Fruit fly (Drosophila melanogaster): ENCODE data around the gene Afti.

Gene Afti

DNA sequence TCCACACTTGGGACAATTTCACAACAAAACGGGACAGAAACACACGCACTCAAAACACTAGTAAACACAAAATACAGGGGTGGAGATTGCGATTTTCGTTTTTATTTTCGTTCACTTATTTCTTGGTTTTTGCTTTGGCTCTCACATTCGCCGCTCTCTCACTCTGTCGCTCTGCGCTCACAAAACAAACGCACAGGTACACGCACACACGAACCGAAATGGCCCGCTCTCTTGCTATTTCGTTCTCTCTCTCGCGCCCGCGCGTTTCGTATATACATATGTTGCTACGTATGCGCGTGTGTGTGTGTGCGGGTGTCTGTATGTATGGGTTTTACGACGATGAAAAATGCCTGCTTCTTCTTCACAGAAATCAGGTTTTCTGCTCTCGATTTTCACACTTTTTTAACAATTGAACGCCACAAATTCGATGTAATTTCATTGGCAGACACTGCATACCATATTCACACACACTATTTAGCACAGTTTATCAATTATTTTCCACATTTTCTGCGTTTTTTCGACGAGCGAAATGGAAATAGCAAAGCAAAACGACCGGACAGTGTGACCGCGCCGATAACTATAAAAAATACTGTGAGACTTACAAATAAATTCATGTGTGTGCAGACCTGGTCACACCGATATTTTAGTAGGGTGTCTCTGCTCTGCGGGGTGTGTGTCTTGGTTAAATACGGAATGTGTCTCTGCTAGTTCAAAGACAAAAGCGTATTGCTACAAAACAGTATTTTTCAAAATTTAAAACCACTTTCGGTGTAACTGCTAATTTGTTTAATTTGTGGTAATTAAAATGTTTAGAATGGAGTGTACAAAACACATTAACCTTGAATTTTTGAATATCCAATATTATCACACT, 39.9 kb downstream of the Afti start, which contains the start of gene trx (continued):
- no peak for TF ChIP-seq Hey (tag; optimal IDR thresholded peaks at IDR 0.05)
- TF ChIP-seq CG3407 (GFP tag; optimal IDR thresholded peaks at IDR 0.05), result no peak
- no peak for TF ChIP-seq MBD-R2 (GFP tag; IDR thresholded peaks at IDR 0.05)
- TF ChIP-seq CG2120 (GFP tag; optimal IDR thresholded peaks at IDR 0.05), result peak; percentile 27
- no peak for TF ChIP-seq CG16863 (GFP tag; optimal IDR thresholded peaks at IDR 0.05)
- peak; percentile 9 for TF ChIP-seq CG7928 (GFP tag; optimal IDR thresholded peaks at IDR 0.05)
- no peak for TF ChIP-seq ssp (GFP tag; IDR thresholded peaks at IDR 0.05)
- TF ChIP-seq ap (GFP tag; IDR thresholded peaks at IDR 0.05), result no peak
- TF ChIP-seq Trl (optimal IDR thresholded peaks at IDR 0.05), result peak; percentile 99
- peak; percentile 67 for TF ChIP-seq Trl (GFP tag; optimal IDR thresholded peaks at IDR 0.05)
- no peak for TF ChIP-seq bigmax (GFP tag; optimal IDR thresholded peaks at IDR 0.05)
- TF ChIP-seq sr (GFP tag; IDR thresholded peaks at IDR 0.05), result no peak
- TF ChIP-seq Bteb2 (GFP tag; optimal IDR thresholded peaks at IDR 0.05), result no peak
- TF ChIP-seq CG14441 (GFP tag; IDR thresholded peaks at IDR 0.05), result no peak
- TF ChIP-seq Hr51 (GFP tag; optimal IDR thresholded peaks at IDR 0.05), result peak; percentile 8 to 25
- no peak for TF ChIP-seq CG14050 (GFP tag; IDR thresholded peaks at IDR 0.05)
- TF ChIP-seq Chrac-16 (GFP tag; optimal IDR thresholded peaks at IDR 0.05), result no peak
- no peak for TF ChIP-seq ash1 (GFP tag; optimal IDR thresholded peaks at IDR 0.05)
- no peak for TF ChIP-seq az2 (GFP tag; optimal IDR thresholded peaks at IDR 0.05)
- no peak for TF ChIP-seq sc (optimal IDR thresholded peaks at IDR 0.05)
- TF ChIP-seq sc (GFP tag; optimal IDR thresholded peaks at IDR 0.05), result no peak
- TF ChIP-seq CG33213 (GFP tag; optimal IDR thresholded peaks at IDR 0.05), result peak; percentile 93
- no peak for TF ChIP-seq CG9727 (GFP tag; optimal IDR thresholded peaks at IDR 0.05)
- no peak for TF ChIP-seq CG31365 (tag; optimal IDR thresholded peaks at IDR 0.05)
- no peak for TF ChIP-seq CG34224 (GFP tag; IDR thresholded peaks at IDR 0.05; ENCODE audit: partially characterized antibody)
- TF ChIP-seq gcm (GFP tag; optimal IDR thresholded peaks at IDR 0.05), result peak; percentile 64
- TF ChIP-seq Xrp1 (GFP tag; IDR thresholded peaks at IDR 0.05), result no peak
- TF ChIP-seq wek (GFP tag; optimal IDR thresholded peaks at IDR 0.05), result no peak
- TF ChIP-seq CG4360 (GFP tag; IDR thresholded peaks at IDR 0.05), result no peak
- TF ChIP-seq B-H1 (GFP tag; IDR thresholded peaks at IDR 0.05), result no peak
- TF ChIP-seq Fer1 (GFP tag; optimal IDR thresholded peaks at IDR 0.05), result peak; percentile 10
- TF ChIP-seq CG4820 (GFP tag; optimal IDR thresholded peaks at IDR 0.05), result no peak
- TF ChIP-seq nerfin-2 (GFP tag; IDR thresholded peaks at IDR 0.05; ENCODE audit: partially characterized antibody), result no peak
- TF ChIP-seq CG1792 (GFP tag; optimal IDR thresholded peaks at IDR 0.05), result no peak
- no peak for TF ChIP-seq CG2875 (GFP tag; optimal IDR thresholded peaks at IDR 0.05)
- TF ChIP-seq CG9215 (GFP tag; IDR thresholded peaks at IDR 0.05), result no peak
- no peak for TF ChIP-seq HLH4C (GFP tag; IDR thresholded peaks at IDR 0.05; ENCODE audit: partially characterized antibody)
- peak; percentile 73 for TF ChIP-seq CG12659 (GFP tag; optimal IDR thresholded peaks at IDR 0.05)
- TF ChIP-seq CG18764 (GFP tag; optimal IDR thresholded peaks at IDR 0.05), result no peak
- peak; percentile 98 for TF ChIP-seq CG15479 (GFP tag; optimal IDR thresholded peaks at IDR 0.05)
- no peak for TF ChIP-seq Side (GFP tag; optimal IDR thresholded peaks at IDR 0.05)
- TF ChIP-seq lilli (GFP tag; optimal IDR thresholded peaks at IDR 0.05), result no peak
- no peak for TF ChIP-seq sens-2 (GFP tag; IDR thresholded peaks at IDR 0.05)
- no peak for TF ChIP-seq Dref (GFP tag; IDR thresholded peaks at IDR 0.05)
- no peak for TF ChIP-seq jigr1 (GFP tag; IDR thresholded peaks at IDR 0.05)
- no peak for TF ChIP-seq CG13624 (GFP tag; optimal IDR thresholded peaks at IDR 0.05)
- peak; percentile 95 for TF ChIP-seq CG4617 (GFP tag; optimal IDR thresholded peaks at IDR 0.05; ENCODE audit: borderline replicate concordance)
- no peak for TF ChIP-seq CG15269 (tag; optimal IDR thresholded peaks at IDR 0.05)
- peak; percentile 59 for TF ChIP-seq CG2712 (tag; optimal IDR thresholded peaks at IDR 0.05)
- TF ChIP-seq CG32532 (GFP tag; IDR thresholded peaks at IDR 0.05), result no peak
- no peak for TF ChIP-seq Oaz (GFP tag; IDR thresholded peaks at IDR 0.05)

Data from whole organism, embryonic.